Fruit fly (Drosophila melanogaster) Kc167 (cell line): ENCODE results near the gene CG42637.

Experiments used
- Myc ChIP-seq: fragments of >200 bp; optimal IDR thresholded peaks from 2 replicates; lab custom pipeline; 2017; ENCODE audit warnings: missing external identifiers
- Sin3A ChIP-seq: fragments of >200 bp; optimal IDR thresholded peaks from 2 replicates; lab custom pipeline; 2018; ENCODE audit warnings: missing external identifiers
- h ChIP-seq: fragments of >200 bp; optimal IDR thresholded peaks from 3 replicates; lab custom pipeline; 2018; ENCODE audit warnings: missing external identifiers
- insv ChIP-seq: fragments of >200 bp; optimal IDR thresholded peaks from 3 replicates; lab custom pipeline; 2018; ENCODE audit warnings: missing external identifiers
- psq ChIP-seq: fragments of >200 bp; optimal IDR thresholded peaks from 2 replicates; lab custom pipeline; 2017; ENCODE audit warnings: missing external identifiers
- ttk ChIP-seq: sonication (Bioruptor generic); optimal IDR thresholded peaks from 2 replicates; lab custom pipeline; 2017; ENCODE audit warnings: missing external identifiers

DNA sequence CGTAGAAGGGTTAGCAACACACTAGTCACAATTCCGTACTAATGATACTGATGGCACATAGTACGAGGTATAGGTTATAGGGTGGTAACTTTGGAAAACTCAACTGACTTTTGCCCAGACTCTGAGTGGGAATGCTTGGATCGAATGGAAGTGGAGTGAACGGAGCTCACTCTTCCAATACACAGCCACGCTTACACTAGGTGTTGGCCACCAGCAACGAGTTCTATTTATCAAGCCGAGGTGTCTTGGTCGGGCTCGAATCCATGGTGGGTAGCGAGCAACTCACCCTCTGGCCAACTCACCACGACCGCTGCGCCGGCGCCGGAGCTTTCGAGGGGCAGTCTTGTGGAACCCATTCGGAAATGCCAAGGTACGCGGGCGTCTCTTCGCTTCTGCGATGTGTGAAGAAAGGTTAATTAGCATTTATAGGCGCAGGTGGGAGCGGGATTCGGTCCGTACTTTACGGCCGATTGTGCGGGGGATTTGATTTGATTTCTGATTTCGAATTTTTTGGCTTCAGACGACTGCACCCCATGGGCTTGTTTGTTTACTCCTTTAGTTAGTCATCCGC, 98.2 kb downstream of the CG42637 start, which contains the start of gene verm:
- TF ChIP-seq psq (lab: Kevin White, UChicago), result no peak
- no peak for TF ChIP-seq ttk
- TF ChIP-seq h (lab: Kevin White, UChicago), result no peak
- no peak for TF ChIP-seq Sin3A (lab: Kevin White, UChicago)
- TF ChIP-seq insv (lab: Kevin White, UChicago), result no peak
- TF ChIP-seq Myc, result no peak
